Worm (Caenorhabditis elegans): ENCODE measurements around the gene ugt-51.

Gene ugt-51

DNA sequence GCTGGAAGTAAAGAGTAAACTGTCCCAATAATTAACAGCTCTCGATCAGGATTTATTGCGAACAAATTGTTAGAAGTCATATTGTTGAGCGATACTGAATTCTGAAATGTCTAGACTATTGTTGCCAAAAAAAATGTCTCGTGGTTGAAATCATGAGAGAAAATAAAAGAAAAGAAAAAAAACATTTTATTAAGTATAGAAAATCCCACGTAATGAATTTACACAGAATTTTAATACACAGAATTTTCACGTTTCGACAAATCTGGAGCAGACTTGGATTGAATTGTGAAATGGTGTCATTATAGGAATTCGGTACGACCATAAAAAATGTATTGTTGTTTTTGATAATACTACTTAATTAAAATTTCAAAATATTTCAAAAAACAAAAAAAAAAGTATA, 4.3 kb downstream of the ugt-51 start, which contains the start of gene srt-65:
Gene srt-65, minus strand, starts transcription at position 101 of the 400 bp plus-strand sequence.
- TF ChIP-seq nhr-20 (tag; optimal IDR thresholded peaks at IDR 0.05), result no peak
- TF ChIP-seq tlp-1 (tag; optimal IDR thresholded peaks at IDR 0.05), result no peak
- no peak for TF ChIP-seq ceh-82 (tag; optimal IDR thresholded peaks at IDR 0.05)
- TF ChIP-seq unc-86 (tag; optimal IDR thresholded peaks at IDR 0.05), result no peak
- no peak for TF ChIP-seq fkh-10 (GFP tag; optimal IDR thresholded peaks at IDR 0.05)
- TF ChIP-seq snpc-4 (tag; optimal IDR thresholded peaks at IDR 0.05), result no peak

DNA sequence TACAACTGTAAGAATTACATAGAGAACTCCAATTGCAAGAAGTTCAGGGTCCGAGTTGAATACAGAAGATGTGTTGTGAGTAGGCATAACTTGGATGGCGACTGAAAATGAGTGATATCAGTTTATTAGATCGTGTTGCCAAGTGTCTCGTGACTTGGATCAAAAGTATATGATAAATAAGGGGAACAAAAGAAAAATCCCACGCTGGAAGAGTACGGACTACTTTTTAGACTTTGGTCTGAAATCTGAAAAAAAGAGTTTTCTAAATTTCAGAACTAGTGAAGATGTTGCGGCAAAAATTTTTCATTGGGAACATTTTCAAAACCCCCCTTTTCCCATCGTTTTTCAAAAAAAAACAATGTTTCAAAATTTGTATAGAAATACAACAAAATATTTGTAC, 7.5 kb downstream of the ugt-51 start, which contains the start of gene srt-64:
Gene srt-64, minus strand, starts transcription at position 101 of the 400 bp plus-strand sequence.
- TF ChIP-seq tbx-2 (tag; optimal IDR thresholded peaks at IDR 0.05) (no peak), ces-1 (GFP tag; optimal IDR thresholded peaks at IDR 0.05) (no peak), isw-1 (GFP tag; IDR thresholded peaks at IDR 0.05) (no peak), lir-3 (tag; optimal IDR thresholded peaks at IDR 0.05; ENCODE audit: poor library complexity) (no peak), F16B12.6 (tag; optimal IDR thresholded peaks at IDR 0.05) (no peak), alr-1 (tag; optimal IDR thresholded peaks at IDR 0.05; ENCODE audit: borderline replicate concordance) (no peak), hpl-2 (GFP tag; optimal IDR thresholded peaks at IDR 0.05) (no peak)

DNA sequence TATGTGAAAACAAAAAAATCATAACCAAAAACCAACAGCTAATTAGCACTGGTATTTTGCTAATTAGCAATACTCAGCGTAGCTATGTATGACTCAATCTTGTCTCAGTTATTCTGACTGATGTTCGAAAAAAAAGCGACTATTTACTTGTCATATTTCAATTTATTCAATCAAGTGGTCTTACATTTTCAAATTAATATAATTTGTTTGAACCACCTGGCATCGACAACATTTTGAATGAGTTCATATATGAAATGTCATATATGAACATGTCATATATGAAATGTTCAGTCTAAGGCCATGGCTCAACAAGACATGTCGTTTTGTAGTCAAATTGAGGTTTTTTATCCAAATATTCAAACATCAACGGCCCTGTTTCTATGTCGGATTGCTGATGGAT, 11.7 kb downstream of the ugt-51 start, which contains the start of gene srw-140:
Gene srw-140, plus strand, starts transcription at position 301 of the 400 bp plus-strand sequence.
- no peak for TF ChIP-seq efl-1 (optimal IDR thresholded peaks at IDR 0.05)
- peak in 1 of 2 experiments; percentile 70 for TF ChIP-seq efl-1 (GFP tag; optimal IDR thresholded peaks at IDR 0.05 in 1 of 2)
- TF ChIP-seq ztf-4 (tag; optimal IDR thresholded peaks at IDR 0.05), result no peak

DNA sequence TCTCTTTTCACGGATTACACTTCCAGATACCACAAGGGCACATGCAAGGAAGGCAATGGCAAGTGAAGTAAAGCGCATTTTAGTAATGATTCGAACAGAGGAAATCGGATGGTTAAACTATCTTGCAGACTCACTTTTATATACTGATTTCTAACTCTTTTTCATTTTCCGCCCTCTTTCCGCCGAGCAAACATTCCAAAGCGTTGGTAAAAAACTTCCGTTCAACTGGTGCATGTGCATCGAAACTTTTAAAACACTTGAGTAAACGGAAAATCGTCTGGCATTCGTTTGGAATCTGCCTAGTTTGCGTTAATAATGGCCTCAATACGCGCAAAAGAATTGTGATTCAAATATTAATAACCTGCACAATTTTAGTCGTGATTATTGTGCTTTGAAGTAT, 12.4 kb downstream of the ugt-51 start, which contains the start of gene abu-7:
Gene abu-7, minus strand, starts transcription at position 101 of the 400 bp plus-strand sequence.
- no peak for TF ChIP-seq pax-3 (tag; optimal IDR thresholded peaks at IDR 0.05)
- TF ChIP-seq lin-35 (GFP tag; optimal IDR thresholded peaks at IDR 0.05), result no peak
- no peak for TF ChIP-seq nhr-237 (tag; optimal IDR thresholded peaks at IDR 0.05)
- no peak for TF ChIP-seq nhr-76 (tag; optimal IDR thresholded peaks at IDR 0.05)
- no peak for TF ChIP-seq ztf-11 (tag; optimal IDR thresholded peaks at IDR 0.05)

DNA sequence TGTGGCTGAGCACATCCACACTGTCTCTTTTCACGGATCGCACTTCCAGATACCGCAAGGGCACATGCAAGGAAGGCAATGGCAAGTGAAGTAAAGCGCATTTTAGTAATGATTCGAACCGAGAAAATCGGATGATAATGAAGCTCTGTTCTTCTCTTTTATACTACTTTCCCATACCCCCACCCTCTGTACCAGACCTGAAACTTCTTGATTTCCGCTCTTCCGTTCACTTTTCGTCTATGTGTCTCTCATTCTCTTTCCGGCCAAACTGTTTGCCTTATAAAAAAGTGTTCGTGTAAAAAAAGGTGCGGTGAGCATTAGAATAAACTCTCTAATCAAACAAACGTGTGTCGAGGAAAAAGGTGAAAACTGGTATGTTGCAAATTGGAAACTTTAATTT, 15.3 kb downstream of the ugt-51 start, which contains the start of gene abu-6:
Gene abu-6, minus strand, starts transcription at position 101 of the 400 bp plus-strand sequence.
- no peak for TF ChIP-seq swsn-7 (tag; optimal IDR thresholded peaks at IDR 0.05)
- TF ChIP-seq tbx-2 (tag; optimal IDR thresholded peaks at IDR 0.05), result no peak
- no peak for TF ChIP-seq elt-2 (tag; optimal IDR thresholded peaks at IDR 0.05)
- TF ChIP-seq nhr-71 (tag; optimal IDR thresholded peaks at IDR 0.05), result no peak
- TF ChIP-seq ceh-90 (tag; optimal IDR thresholded peaks at IDR 0.05), result no peak
- TF ChIP-seq pax-3 (tag; optimal IDR thresholded peaks at IDR 0.05), result no peak
- TF ChIP-seq ceh-88 (GFP tag; IDR thresholded peaks at IDR 0.05), result no peak
- TF ChIP-seq vab-15 (tag; optimal IDR thresholded peaks at IDR 0.05), result no peak
- no peak for TF ChIP-seq fos-1 (tag; optimal IDR thresholded peaks at IDR 0.05)
- no peak for TF ChIP-seq mef-2 (tag; optimal IDR thresholded peaks at IDR 0.05)
- no peak for TF ChIP-seq sup-37 (GFP tag; optimal IDR thresholded peaks at IDR 0.05)
- TF ChIP-seq Y116A8C.19 (tag; optimal IDR thresholded peaks at IDR 0.05; ENCODE audit: borderline replicate concordance), result no peak
- TF ChIP-seq aha-1 (tag; optimal IDR thresholded peaks at IDR 0.05), result no peak
- TF ChIP-seq ceh-82 (tag; optimal IDR thresholded peaks at IDR 0.05), result no peak
- no peak for TF ChIP-seq blmp-1 (tag; optimal IDR thresholded peaks at IDR 0.05)
- no peak for TF ChIP-seq nhr-90 (tag; optimal IDR thresholded peaks at IDR 0.05; ENCODE audit: poor library complexity)
- TF ChIP-seq unc-86 (tag; optimal IDR thresholded peaks at IDR 0.05), result no peak
- no peak for TF ChIP-seq lin-14 (GFP tag; optimal IDR thresholded peaks at IDR 0.05)
- no peak for TF ChIP-seq unc-98 (GFP tag; IDR thresholded peaks at IDR 0.05)
- no peak for TF ChIP-seq nhr-19 (GFP tag; conservative IDR thresholded peaks at IDR 0.05)
